Fruit fly (Drosophila melanogaster) whole organism, embryonic: Measurements from ENCODE around the gene ZnT77C.

Experiments
- Ada2b ChIP-seq: fragments of 200-800 bp; sonication (Bioruptor generic); IDR thresholded peaks from 2 replicates; pipeline ENCODE4 v1.3.6; 2022; ENCODE audit warnings: missing biosample characterization, missing genetic modification characterization
- CG10321 ChIP-seq: fragments of 200-800 bp; sonication (Bioruptor generic); IDR thresholded peaks from 2 replicates; pipeline ENCODE4 v1.3.6; 2022; ENCODE audit warnings: missing biosample characterization, missing genetic modification characterization
- CG12155 ChIP-seq: fragments of 200-800 bp; sonication (Bioruptor generic); optimal IDR thresholded peaks from 3 replicates; lab custom pipeline; 2016; ENCODE audit warnings: missing biosample characterization, missing genetic modification characterization
- CG12219 ChIP-seq: fragments of 200-800 bp; sonication (Bioruptor generic); optimal IDR thresholded peaks from 3 replicates; lab custom pipeline; 2018; ENCODE audit warnings: missing biosample characterization, mild to moderate bottlenecking, missing genetic modification characterization
- CG15479 ChIP-seq: fragments of 200-800 bp; sonication (Bioruptor generic); optimal IDR thresholded peaks from 3 replicates; lab custom pipeline; 2019; ENCODE audit warnings: missing biosample characterization, mild to moderate bottlenecking, missing genetic modification characterization, moderate library complexity
- CG17612 ChIP-seq: fragments of 200-800 bp; sonication (Bioruptor generic); IDR thresholded peaks from 2 replicates; pipeline ENCODE4 v1.3.6; 2022; ENCODE audit warnings: missing biosample characterization, missing genetic modification characterization
- CG2129 ChIP-seq: fragments of 200-800 bp; sonication (Bioruptor generic); IDR thresholded peaks from 2 replicates; pipeline ENCODE4 v1.3.6; 2022; ENCODE audit warnings: missing biosample characterization, missing genetic modification characterization; ENCODE audit not compliant: partially characterized antibody
- CG2712 ChIP-seq: fragments of 200-800 bp; optimal IDR thresholded peaks from 3 replicates; lab custom pipeline; 2019; ENCODE audit warnings: missing biosample characterization, mild to moderate bottlenecking, missing genetic modification characterization, moderate library complexity
- CG30431 ChIP-seq: fragments of 200-800 bp; sonication (Bioruptor generic); optimal IDR thresholded peaks from 2 replicates; lab custom pipeline; 2017; ENCODE audit warnings: missing biosample characterization, missing genetic modification characterization
- CG3163 ChIP-seq: fragments of 200-800 bp; sonication (Bioruptor generic); optimal IDR thresholded peaks from 3 replicates; lab custom pipeline; 2016; ENCODE audit warnings: missing biosample characterization, missing genetic modification characterization
- CG3838 ChIP-seq: fragments of 200-800 bp; sonication (Bioruptor generic); optimal IDR thresholded peaks from 3 replicates; lab custom pipeline; 2016; ENCODE audit warnings: missing biosample characterization, missing genetic modification characterization
- CG7357 ChIP-seq: fragments of 200-800 bp; sonication (Bioruptor generic); IDR thresholded peaks from 3 replicates; pipeline ENCODE4 v1.3.6; 2022; ENCODE audit warnings: missing biosample characterization, missing genetic modification characterization
- CG7928 ChIP-seq: fragments of 200-800 bp; sonication (Bioruptor generic); optimal IDR thresholded peaks from 2 replicates; lab custom pipeline; 2017; ENCODE audit warnings: missing biosample characterization, mild to moderate bottlenecking, missing genetic modification characterization
- CG7963 ChIP-seq: fragments of 200-800 bp; sonication (Bioruptor generic); IDR thresholded peaks from 3 replicates; pipeline ENCODE4 v1.3.6; 2022; ENCODE audit warnings: missing biosample characterization, missing genetic modification characterization; ENCODE audit not compliant: partially characterized antibody
- CG8281 ChIP-seq: fragments of 200-800 bp; sonication (Bioruptor generic); optimal IDR thresholded peaks from 2 replicates; lab custom pipeline; 2018; ENCODE audit warnings: missing biosample characterization, mild to moderate bottlenecking, missing genetic modification characterization, moderate library complexity
- CG8388 ChIP-seq: fragments of 200-800 bp; sonication (Bioruptor generic); optimal IDR thresholded peaks from 2 replicates; lab custom pipeline; 2019; ENCODE audit warnings: missing biosample characterization, mild to moderate bottlenecking, missing genetic modification characterization, moderate library complexity
- CG9437 ChIP-seq: fragments of 200-800 bp; sonication (Bioruptor generic); optimal IDR thresholded peaks from 2 replicates; lab custom pipeline; 2018; ENCODE audit warnings: missing biosample characterization, mild to moderate bottlenecking, missing genetic modification characterization
- Dek ChIP-seq: fragments of 200-800 bp; sonication (Bioruptor generic); optimal IDR thresholded peaks from 3 replicates; lab custom pipeline; 2019; ENCODE audit warnings: missing biosample characterization, mild to moderate bottlenecking, missing genetic modification characterization, moderate library complexity
- Doc3 ChIP-seq: fragments of 200-800 bp; sonication (Bioruptor generic); IDR thresholded peaks from 3 replicates; pipeline ENCODE4 v1.3.6; 2022; ENCODE audit warnings: missing biosample characterization, missing genetic modification characterization; ENCODE audit not compliant: partially characterized antibody
- Dref ChIP-seq: fragments of 200-800 bp; sonication (Bioruptor generic); IDR thresholded peaks from 2 replicates; pipeline ENCODE4 v1.3.6; 2022; ENCODE audit warnings: missing biosample characterization, missing genetic modification characterization
- E2f1 ChIP-seq: fragments of 200-800 bp; sonication (Bioruptor generic); IDR thresholded peaks from 2 replicates; pipeline ENCODE4 v1.3.6; 2022; ENCODE audit warnings: missing biosample characterization, missing genetic modification characterization
- E2f2 ChIP-seq: fragments of 200-800 bp; sonication (Bioruptor generic); IDR thresholded peaks from 2 replicates; pipeline ENCODE4 v1.3.6; 2022; ENCODE audit warnings: missing biosample characterization, missing genetic modification characterization
- HHEX ChIP-seq: fragments of 200-800 bp; sonication (Bioruptor generic); optimal IDR thresholded peaks from 3 replicates; lab custom pipeline; 2017; ENCODE audit warnings: missing biosample characterization, mild to moderate bottlenecking, missing genetic modification characterization, missing genetic modification reagents
- HLHmδ ChIP-seq: fragments of 200-800 bp; sonication (Bioruptor generic); optimal IDR thresholded peaks from 2 replicates; lab custom pipeline; 2018; ENCODE audit warnings: missing biosample characterization, mild to moderate bottlenecking, missing genetic modification characterization, moderate library complexity
- Hand ChIP-seq: fragments of 200-800 bp; sonication (Bioruptor generic); optimal IDR thresholded peaks from 2 replicates; lab custom pipeline; 2017; ENCODE audit warnings: mild to moderate bottlenecking, missing biosample characterization, missing genetic modification reagents, missing genetic modification characterization
- Hmx ChIP-seq: fragments of 200-800 bp; sonication (Bioruptor generic); optimal IDR thresholded peaks from 2 replicates; lab custom pipeline; 2016; ENCODE audit warnings: missing biosample characterization, missing genetic modification characterization
- Ptx1 ChIP-seq: fragments of 200-800 bp; sonication (Bioruptor generic); IDR thresholded peaks from 2 replicates; pipeline ENCODE4 v1.3.6; 2022; ENCODE audit warnings: missing biosample characterization, missing genetic modification characterization
- Taf1 ChIP-seq: fragments of 200-800 bp; sonication (Bioruptor generic); IDR thresholded peaks from 2 replicates; pipeline ENCODE4 v1.3.6; 2022; ENCODE audit warnings: missing biosample characterization, missing genetic modification characterization
- Usf ChIP-seq: fragments of 200-800 bp; sonication (Bioruptor generic); optimal IDR thresholded peaks from 2 replicates; lab custom pipeline; 2017; ENCODE audit warnings: missing genotype, missing biosample characterization, missing genetic modification characterization
- btn ChIP-seq: fragments of 200-800 bp; sonication (Bioruptor generic); optimal IDR thresholded peaks from 2 replicates; lab custom pipeline; 2016; ENCODE audit warnings: missing biosample characterization, missing genetic modification characterization
- chif ChIP-seq, 2 experiments: fragments of 200-800 bp; sonication (Bioruptor generic); optimal IDR thresholded peaks; 3 replicates each; lab custom pipeline; 2016; ENCODE audit warnings: missing biosample characterization in 2 of 2, missing genetic modification characterization in 2 of 2
- ci ChIP-seq: fragments of 200-800 bp; sonication (Bioruptor generic); IDR thresholded peaks from 3 replicates; pipeline ENCODE4 v1.3.6; 2022; ENCODE audit warnings: missing biosample characterization, missing genetic modification characterization
- cwo ChIP-seq: fragments of 200-800 bp; sonication (Bioruptor generic); optimal IDR thresholded peaks from 3 replicates; lab custom pipeline; 2017; ENCODE audit warnings: missing biosample characterization, missing genetic modification characterization, mild to moderate bottlenecking, moderate library complexity, missing genetic modification reagents
- esg ChIP-seq: fragments of 200-800 bp; sonication (Bioruptor generic); conservative IDR thresholded peaks from 2 replicates; pipeline ENCODE4 v1.3.6; 2022; ENCODE audit warnings: missing biosample characterization, missing genetic modification characterization
- ewg ChIP-seq: fragments of 200-800 bp; sonication (Bioruptor generic); optimal IDR thresholded peaks from 3 replicates; lab custom pipeline; 2017; ENCODE audit warnings: mild to moderate bottlenecking, missing biosample characterization, missing genetic modification reagents, missing genetic modification characterization
- her ChIP-seq: fragments of 200-800 bp; sonication (Bioruptor generic); optimal IDR thresholded peaks from 2 replicates; lab custom pipeline; 2016; ENCODE audit warnings: missing biosample characterization, missing genetic modification characterization
- ind ChIP-seq: fragments of 200-800 bp; sonication (Bioruptor generic); optimal IDR thresholded peaks from 3 replicates; lab custom pipeline; 2016; ENCODE audit warnings: missing biosample characterization, missing genetic modification characterization
- kni ChIP-seq: fragments of 200-800 bp; sonication (Bioruptor generic); optimal IDR thresholded peaks from 3 replicates; lab custom pipeline; 2017; ENCODE audit warnings: mild to moderate bottlenecking, missing biosample characterization, missing genetic modification reagents, missing genetic modification characterization
- knrl ChIP-seq: fragments of 200-800 bp; sonication (Bioruptor generic); IDR thresholded peaks from 3 replicates; pipeline ENCODE4 v1.3.6; 2022; ENCODE audit warnings: missing biosample characterization, missing genetic modification characterization; ENCODE audit not compliant: partially characterized antibody
- slp2 ChIP-seq: fragments of 200-800 bp; sonication (Bioruptor generic); optimal IDR thresholded peaks from 2 replicates; lab custom pipeline; 2016; ENCODE audit warnings: missing biosample characterization, missing genetic modification characterization
- sr ChIP-seq: fragments of 200-800 bp; sonication (Bioruptor generic); IDR thresholded peaks from 3 replicates; pipeline ENCODE4 v1.3.6; 2022; ENCODE audit warnings: missing biosample characterization, missing genetic modification characterization
- tin ChIP-seq: fragments of 200-800 bp; sonication (Bioruptor generic); optimal IDR thresholded peaks from 3 replicates; lab custom pipeline; 2016; ENCODE audit warnings: missing biosample characterization, missing genetic modification characterization
- ttk ChIP-seq: fragments of 200-800 bp; sonication (Bioruptor generic); IDR thresholded peaks from 2 replicates; pipeline ENCODE4 v2.1.2; 2022; ENCODE audit warnings: missing biosample characterization, missing genetic modification characterization
- wdn ChIP-seq: fragments of 200-800 bp; sonication (Bioruptor generic); IDR thresholded peaks from 2 replicates; pipeline ENCODE4 v1.3.6; 2022; ENCODE audit warnings: missing biosample characterization, missing genetic modification characterization

The ZnT77C gene

DNA sequence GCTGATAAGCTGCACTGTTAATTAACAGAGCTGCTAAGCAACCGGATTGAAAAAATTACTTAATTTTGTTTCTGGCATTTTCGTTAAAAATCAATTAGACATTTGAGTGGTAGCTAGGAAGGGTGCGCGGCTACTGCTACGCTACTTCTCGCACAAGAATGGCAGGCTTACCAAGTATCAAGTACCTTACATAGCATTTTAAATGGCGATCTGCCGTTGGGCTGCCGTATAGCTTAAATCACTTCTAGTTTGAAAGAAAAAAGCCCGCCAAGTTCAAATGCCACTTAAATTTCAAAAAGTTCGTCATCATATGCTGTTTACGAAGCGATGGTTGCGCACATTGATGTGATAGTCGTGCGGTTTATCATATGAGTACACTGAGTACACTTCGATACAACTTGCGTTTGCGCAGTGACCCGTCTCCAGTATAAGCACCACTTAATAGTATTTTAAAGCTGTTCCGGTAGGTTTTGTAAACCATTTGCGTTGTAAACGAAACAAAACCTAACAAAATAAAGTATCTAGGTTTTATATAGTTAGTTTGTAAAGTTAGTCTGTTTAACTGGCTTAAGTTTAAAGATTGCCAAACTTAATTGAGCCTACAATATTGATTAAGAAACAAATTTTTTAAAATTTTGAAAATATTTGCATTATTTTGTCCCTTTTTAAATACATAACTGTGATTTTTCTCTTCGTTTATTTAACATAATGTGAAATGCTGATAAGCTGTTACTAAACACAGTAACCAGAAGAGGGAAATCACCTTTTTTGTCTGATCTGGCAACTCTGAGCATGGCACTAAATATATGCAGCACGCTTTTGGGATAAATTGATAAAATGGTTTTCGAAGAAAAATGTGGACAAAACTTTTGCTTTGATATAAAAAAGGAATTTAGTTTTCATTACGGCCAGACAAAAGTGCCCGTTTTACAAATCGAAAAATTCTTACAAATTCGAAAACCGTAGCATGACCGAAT is 46.5 kb upstream of the ZnT77C start (continued):
- TF ChIP-seq ewg (GFP tag; lab: Kevin White, UChicago) (peak; percentile 81), tin (GFP tag; lab: Kevin White, UChicago) (no peak), CG7963 (GFP tag; lab: Robert Waterston, UW) (0 out of 3 replicates have a peak, but pooled peaks have one; percentile 11), CG2712 (tag; lab: Kevin White, UChicago) (peak; percentile 24)

DNA sequence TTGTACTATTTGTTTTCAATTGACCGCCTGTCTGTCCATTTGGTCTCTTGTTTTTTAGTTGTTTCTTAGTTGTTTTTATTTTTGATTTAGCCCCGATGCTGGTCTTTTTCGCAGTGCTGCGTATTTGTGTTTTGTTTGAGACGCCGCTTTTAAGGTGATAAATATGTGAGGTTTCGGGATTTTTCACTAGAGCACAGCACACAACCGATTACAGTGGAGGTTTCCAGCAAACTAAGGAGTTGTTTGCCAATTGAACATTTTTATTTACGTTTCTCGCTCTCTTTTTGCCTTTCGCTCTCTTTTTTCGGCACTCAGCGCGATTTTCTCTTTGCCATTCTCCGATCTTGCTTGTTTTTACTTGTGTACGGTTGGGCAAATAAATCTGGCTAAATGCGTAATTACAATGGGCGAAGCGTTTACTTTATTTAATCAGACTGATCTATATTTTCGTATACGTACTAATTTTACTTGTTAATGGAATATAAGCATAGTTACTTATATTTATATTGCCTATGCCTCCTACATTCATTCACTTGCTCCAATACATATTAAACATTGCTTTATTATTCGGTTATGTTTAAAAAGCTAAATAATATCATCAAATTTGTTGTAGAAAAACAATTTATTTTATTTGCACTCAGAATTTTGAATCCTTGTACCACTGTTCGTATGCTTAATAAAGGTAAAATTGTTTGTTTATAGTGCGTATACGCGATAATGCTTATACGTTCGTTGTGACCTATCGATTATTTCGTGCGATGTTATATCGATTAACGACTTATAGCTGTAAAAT is 45.7 kb upstream of the ZnT77C start, which contains the start of gene Rcd2:
Gene Rcd2, minus strand, starts transcription at position 236 of the 793 bp plus-strand sequence.
- TF ChIP-seq CG30431 (GFP tag; lab: Kevin White, UChicago) (no peak), ttk (GFP tag; lab: Robert Waterston, UW) (no peak), Dek (tag; lab: Kevin White, UChicago) (peak; percentile 94), slp2 (peak; percentile 54), Hmx (GFP tag; lab: Kevin White, UChicago) (peak; percentile 20), her (GFP tag; lab: Kevin White, UChicago) (no peak), CG10321 (GFP tag; lab: Robert Waterston, UW) (no peak), CG3163 (GFP tag; lab: Kevin White, UChicago) (peak; percentile 93), CG8388 (GFP tag; lab: Kevin White, UChicago) (peak; percentile 67), E2f1 (GFP tag; lab: Robert Waterston, UW) (peak; percentile 76; the same call in 1 of the 2 replicates), Ptx1 (peak; percentile 82), CG15479 (GFP tag; lab: Kevin White, UChicago) (peak; percentile 29), HLHmδ (GFP tag; lab: Kevin White, UChicago) (no peak), CG2129 (peak; percentile 64; the same call in 1 of the 2 replicates), Taf1 (peak; percentile 57), CG7357 (GFP tag; lab: Robert Waterston, UW) (peak; percentile 69; the same call in 2 of the 3 replicates), kni (GFP tag; lab: Kevin White, UChicago) (no peak), ci (GFP tag; lab: Robert Waterston, UW) (peak; percentile 51; the same call in 2 of the 3 replicates), CG3838 (GFP tag; lab: Kevin White, UChicago) (peak; percentile 85), CG7928 (GFP tag; lab: Kevin White, UChicago) (peak; percentile 53), btn (GFP tag; lab: Kevin White, UChicago) (no peak), CG8281 (tag; lab: Kevin White, UChicago) (peak; percentile 61), CG12219 (GFP tag; lab: Kevin White, UChicago) (peak; percentile 83), chif (GFP tag; optimal IDR thresholded peaks at IDR 0.05; lab: Kevin White, UChicago) (peak in 1 of 2 experiments; percentile 47), sr (GFP tag; lab: Robert Waterston, UW) (no peak), CG9437 (GFP tag; lab: Kevin White, UChicago) (peak; percentile 80), CG17612 (GFP tag; lab: Robert Waterston, UW) (peak; percentile 57; the same call in 1 of the 2 replicates), Ada2b (GFP tag; lab: Robert Waterston, UW) (peak; percentile 66), CG12155 (GFP tag; lab: Kevin White, UChicago) (peak; percentile 38), cwo (GFP tag; lab: Kevin White, UChicago) (peak; percentile 85), HHEX (GFP tag; lab: Kevin White, UChicago) (peak; percentile 76), Doc3 (GFP tag; lab: Robert Waterston, UW) (peak; percentile 86; the same call in 2 of the 3 replicates), Hand (peak; percentile 84), wdn (GFP tag; lab: Robert Waterston, UW) (peak; percentile 31; the same call in 1 of the 2 replicates), E2f2 (no peak), esg (peak; percentile 60), Usf (GFP tag; lab: Kevin White, UChicago) (no peak), ind (GFP tag; lab: Kevin White, UChicago) (peak; percentile 71), knrl (GFP tag; lab: Robert Waterston, UW) (peak; percentile 86), Dref (peak; percentile 82)
